Fruit fly (Drosophila melanogaster) whole organism, embryonic: ENCODE measurements around the gene CG32447.

Experiments used
- ATbp ChIP-seq: fragments of 200-800 bp; sonication (Bioruptor generic); optimal IDR thresholded peaks from 2 replicates; lab custom pipeline; 2017; ENCODE audit warnings: missing biosample characterization, mild to moderate bottlenecking, missing genetic modification characterization, missing genetic modification reagents
- CG1024 ChIP-seq: fragments of 200-800 bp; sonication (Bioruptor generic); IDR thresholded peaks from 2 replicates; pipeline ENCODE4 v1.3.6; 2022; ENCODE audit warnings: missing biosample characterization, missing genetic modification characterization
- CG10462 ChIP-seq: fragments of 200-800 bp; sonication (Bioruptor generic); optimal IDR thresholded peaks from 2 replicates; lab custom pipeline; 2016; ENCODE audit warnings: missing biosample characterization, missing genetic modification characterization
- CG11085 ChIP-seq: fragments of 200-800 bp; sonication (Bioruptor generic); IDR thresholded peaks from 2 replicates; pipeline ENCODE4 v1.3.6; 2022; ENCODE audit warnings: missing biosample characterization, missing genetic modification characterization
- CG12104 ChIP-seq: fragments of 200-800 bp; sonication (Bioruptor generic); optimal IDR thresholded peaks from 3 replicates; lab custom pipeline; 2016; ENCODE audit warnings: missing biosample characterization, missing genetic modification characterization
- CG12236 ChIP-seq: fragments of 200-800 bp; sonication (Bioruptor generic); optimal IDR thresholded peaks from 2 replicates; lab custom pipeline; 2016; ENCODE audit warnings: missing biosample characterization, missing genetic modification characterization
- CG1233 ChIP-seq: fragments of 200-800 bp; sonication (Bioruptor generic); optimal IDR thresholded peaks from 4 replicates; lab custom pipeline; 2018; ENCODE audit warnings: missing biosample characterization, mild to moderate bottlenecking, missing genetic modification characterization
- CG1603 ChIP-seq: fragments of 200-800 bp; sonication (Bioruptor generic); optimal IDR thresholded peaks from 2 replicates; lab custom pipeline; 2019; ENCODE audit warnings: missing biosample characterization, mild to moderate bottlenecking, missing genetic modification characterization, moderate library complexity
- CG17912 ChIP-seq: fragments of 200-800 bp; sonication (Bioruptor generic); optimal IDR thresholded peaks from 2 replicates; lab custom pipeline; 2018; ENCODE audit warnings: missing biosample characterization, mild to moderate bottlenecking, missing genetic modification characterization
- CG18262 ChIP-seq: fragments of 200-800 bp; optimal IDR thresholded peaks from 3 replicates; lab custom pipeline; 2019; ENCODE audit warnings: missing biosample characterization, mild to moderate bottlenecking, missing genetic modification characterization, moderate library complexity
- CG1832 ChIP-seq: fragments of 200-800 bp; sonication (Bioruptor generic); optimal IDR thresholded peaks from 2 replicates; lab custom pipeline; 2017; ENCODE audit warnings: missing biosample characterization, mild to moderate bottlenecking, missing genetic modification characterization, inconsistent platforms
- CG18619 ChIP-seq: fragments of 200-800 bp; sonication (Bioruptor generic); optimal IDR thresholded peaks from 3 replicates; lab custom pipeline; 2017; ENCODE audit warnings: missing biosample characterization, mild to moderate bottlenecking, missing genetic modification characterization
- CG2129 ChIP-seq: fragments of 200-800 bp; sonication (Bioruptor generic); IDR thresholded peaks from 2 replicates; pipeline ENCODE4 v1.3.6; 2022; ENCODE audit warnings: missing biosample characterization, missing genetic modification characterization; ENCODE audit not compliant: partially characterized antibody
- CG30403 ChIP-seq: fragments of 200-800 bp; sonication (Bioruptor generic); optimal IDR thresholded peaks from 3 replicates; lab custom pipeline; 2016; ENCODE audit warnings: missing biosample characterization, missing genetic modification characterization
- CG3838 ChIP-seq: fragments of 200-800 bp; sonication (Bioruptor generic); optimal IDR thresholded peaks from 3 replicates; lab custom pipeline; 2016; ENCODE audit warnings: missing biosample characterization, missing genetic modification characterization
- CG4617 ChIP-seq: fragments of 200-800 bp; sonication (Bioruptor generic); optimal IDR thresholded peaks from 3 replicates; lab custom pipeline; 2016; ENCODE audit warnings: missing biosample characterization, missing genetic modification characterization, borderline replicate concordance
- CG5245 ChIP-seq: fragments of 200-800 bp; sonication (Bioruptor generic); optimal IDR thresholded peaks from 3 replicates; lab custom pipeline; 2016; ENCODE audit warnings: missing biosample characterization, missing genetic modification characterization
- CG6175 ChIP-seq: fragments of 200-800 bp; sonication (Bioruptor generic); IDR thresholded peaks from 3 replicates; pipeline ENCODE4 v1.3.6; 2022; ENCODE audit warnings: missing biosample characterization, missing genetic modification characterization
- CG9609 ChIP-seq: fragments of 200-800 bp; sonication (Bioruptor generic); optimal IDR thresholded peaks from 3 replicates; lab custom pipeline; 2016; ENCODE audit warnings: missing biosample characterization, missing genetic modification characterization
- D19B ChIP-seq: fragments of 200-800 bp; sonication (Bioruptor generic); optimal IDR thresholded peaks from 2 replicates; lab custom pipeline; 2017; ENCODE audit warnings: missing biosample characterization, mild to moderate bottlenecking, missing genetic modification characterization
- Dfd ChIP-seq, 2 experiments: fragments of >200 bp; optimal IDR thresholded peaks; 2 replicates each; lab custom pipeline; 2017; ENCODE audit warnings: missing biosample characterization in 2 of 2, missing genetic modification characterization in 2 of 2
- Dip2 ChIP-seq: fragments of 200-800 bp; sonication (Bioruptor generic); IDR thresholded peaks from 2 replicates; pipeline ENCODE4 v1.3.6; 2022; ENCODE audit warnings: missing biosample characterization, missing genetic modification characterization
- Elba2 ChIP-seq: fragments of 200-800 bp; sonication (Bioruptor generic); optimal IDR thresholded peaks from 3 replicates; lab custom pipeline; 2016; ENCODE audit warnings: missing biosample characterization, missing genetic modification characterization
- Gug ChIP-seq: fragments of 200-800 bp; sonication (Bioruptor generic); IDR thresholded peaks from 4 replicates; pipeline ENCODE4 v1.3.6; 2022; ENCODE audit warnings: missing biosample characterization, missing genetic modification characterization
- HLH54F ChIP-seq: fragments of 200-800 bp; sonication (Bioruptor generic); optimal IDR thresholded peaks from 3 replicates; lab custom pipeline; 2016; ENCODE audit warnings: missing biosample characterization, missing genetic modification characterization
- Lhr ChIP-seq: fragments of 200-800 bp; sonication (Bioruptor generic); optimal IDR thresholded peaks from 3 replicates; lab custom pipeline; 2017; ENCODE audit warnings: mild to moderate bottlenecking, missing biosample characterization, missing genetic modification reagents, missing genetic modification characterization
- Mrtf ChIP-seq: fragments of 200-800 bp; sonication (Bioruptor generic); IDR thresholded peaks from 3 replicates; pipeline ENCODE4 v1.3.6; 2022; ENCODE audit warnings: missing biosample characterization, missing genetic modification characterization
- NfI ChIP-seq: fragments of 200-800 bp; sonication (Bioruptor generic); optimal IDR thresholded peaks from 3 replicates; lab custom pipeline; 2018; ENCODE audit warnings: missing biosample characterization, mild to moderate bottlenecking, missing genetic modification characterization, moderate library complexity
- PHDP ChIP-seq: fragments of 200-800 bp; sonication (Bioruptor generic); optimal IDR thresholded peaks from 3 replicates; lab custom pipeline; 2018; ENCODE audit warnings: missing biosample characterization, mild to moderate bottlenecking, missing genetic modification characterization, moderate library complexity
- Xrp1 ChIP-seq: fragments of 200-800 bp; sonication (Bioruptor generic); IDR thresholded peaks from 2 replicates; pipeline ENCODE4 v1.3.6; 2022; ENCODE audit warnings: missing biosample characterization, missing genetic modification characterization
- al ChIP-seq: fragments of 200-800 bp; sonication (Bioruptor generic); IDR thresholded peaks from 2 replicates; pipeline ENCODE4 v1.3.6; 2022; ENCODE audit warnings: missing biosample characterization, missing genetic modification characterization
- bowl ChIP-seq: fragments of 200-800 bp; sonication (Bioruptor generic); IDR thresholded peaks from 2 replicates; pipeline ENCODE4 v1.3.6; 2022; ENCODE audit warnings: missing biosample characterization, missing genetic modification characterization
- btn ChIP-seq: fragments of 200-800 bp; sonication (Bioruptor generic); optimal IDR thresholded peaks from 2 replicates; lab custom pipeline; 2016; ENCODE audit warnings: missing biosample characterization, missing genetic modification characterization
- cas ChIP-seq: fragments of 200-800 bp; sonication (Bioruptor generic); IDR thresholded peaks from 2 replicates; pipeline ENCODE4 v1.3.6; 2022; ENCODE audit warnings: missing biosample characterization, missing genetic modification characterization
- caup ChIP-seq: fragments of 200-800 bp; sonication (Bioruptor generic); optimal IDR thresholded peaks from 3 replicates; lab custom pipeline; 2017; ENCODE audit warnings: missing biosample characterization, mild to moderate bottlenecking, missing genetic modification characterization, moderate library complexity; ENCODE audit not compliant: severe bottlenecking
- croc ChIP-seq: fragments of 200-800 bp; sonication (Bioruptor generic); conservative IDR thresholded peaks from 3 replicates; pipeline ENCODE4 v1.3.6; 2022; ENCODE audit warnings: missing biosample characterization, missing genetic modification characterization
- crp ChIP-seq, 2 experiments: fragments of 200-800 bp; sonication (Bioruptor generic); optimal IDR thresholded peaks; 2 replicates in 1 of 2; 3 replicates in 1 of 2; lab custom pipeline; 2017; ENCODE audit warnings: missing biosample characterization in 2 of 2, missing genetic modification characterization in 2 of 2, mild to moderate bottlenecking in 1 of 2, moderate library complexity in 1 of 2
- gem ChIP-seq: fragments of 200-800 bp; sonication (Bioruptor generic); optimal IDR thresholded peaks from 2 replicates; lab custom pipeline; 2019; ENCODE audit warnings: missing biosample characterization, mild to moderate bottlenecking, missing genetic modification characterization, moderate library complexity
- lov ChIP-seq, 2 experiments: fragments of 200-800 bp in 1 of 2; fragments of >200 bp in 1 of 2; sonication (Bioruptor generic) in 1 of 2; IDR thresholded peaks in 1 of 2; optimal IDR thresholded peaks in 1 of 2; 2 replicates in 1 of 2; 3 replicates in 1 of 2; pipeline versions ENCODE4 v1.3.6 to Lab custom; 2017 to 2022; ENCODE audit warnings: missing biosample characterization in 1 of 2, missing genetic modification characterization in 1 of 2
- p53 ChIP-seq: fragments of 200-800 bp; sonication (Bioruptor generic); optimal IDR thresholded peaks from 2 replicates; lab custom pipeline; 2016; ENCODE audit warnings: missing biosample characterization, missing genetic modification characterization
- pfk ChIP-seq: fragments of 200-800 bp; sonication (Bioruptor generic); optimal IDR thresholded peaks from 2 replicates; lab custom pipeline; 2018; ENCODE audit warnings: missing biosample characterization, mild to moderate bottlenecking, missing genetic modification characterization, moderate library complexity
- seq ChIP-seq: fragments of 200-800 bp; sonication (Bioruptor generic); IDR thresholded peaks from 2 replicates; pipeline ENCODE4 v1.3.6; 2022; ENCODE audit warnings: missing biosample characterization, missing genetic modification characterization
- slp2 ChIP-seq: fragments of 200-800 bp; sonication (Bioruptor generic); optimal IDR thresholded peaks from 2 replicates; lab custom pipeline; 2016; ENCODE audit warnings: missing biosample characterization, missing genetic modification characterization
- so ChIP-seq: fragments of 200-800 bp; sonication (Bioruptor generic); IDR thresholded peaks from 3 replicates; pipeline ENCODE4 v1.3.6; 2022; ENCODE audit warnings: missing biosample characterization, missing genetic modification characterization
- stwl ChIP-seq: fragments of 200-800 bp; sonication (Bioruptor generic); optimal IDR thresholded peaks from 3 replicates; lab custom pipeline; 2018; ENCODE audit warnings: missing biosample characterization, mild to moderate bottlenecking, missing genetic modification characterization, moderate library complexity
- twi ChIP-seq: fragments of 200-800 bp; optimal IDR thresholded peaks from 2 replicates; lab custom pipeline; 2019; ENCODE audit warnings: missing biosample characterization, mild to moderate bottlenecking, missing genetic modification characterization, moderate library complexity
- vfl ChIP-seq: fragments of 200-800 bp; sonication (Bioruptor generic); optimal IDR thresholded peaks from 2 replicates; lab custom pipeline; 2016; ENCODE audit warnings: missing biosample characterization, missing genetic modification characterization
- zen ChIP-seq: fragments of 200-800 bp; sonication (Bioruptor generic); optimal IDR thresholded peaks from 3 replicates; lab custom pipeline; 2018; ENCODE audit warnings: missing biosample characterization, mild to moderate bottlenecking, missing genetic modification characterization, moderate library complexity

Gene CG32447

DNA sequence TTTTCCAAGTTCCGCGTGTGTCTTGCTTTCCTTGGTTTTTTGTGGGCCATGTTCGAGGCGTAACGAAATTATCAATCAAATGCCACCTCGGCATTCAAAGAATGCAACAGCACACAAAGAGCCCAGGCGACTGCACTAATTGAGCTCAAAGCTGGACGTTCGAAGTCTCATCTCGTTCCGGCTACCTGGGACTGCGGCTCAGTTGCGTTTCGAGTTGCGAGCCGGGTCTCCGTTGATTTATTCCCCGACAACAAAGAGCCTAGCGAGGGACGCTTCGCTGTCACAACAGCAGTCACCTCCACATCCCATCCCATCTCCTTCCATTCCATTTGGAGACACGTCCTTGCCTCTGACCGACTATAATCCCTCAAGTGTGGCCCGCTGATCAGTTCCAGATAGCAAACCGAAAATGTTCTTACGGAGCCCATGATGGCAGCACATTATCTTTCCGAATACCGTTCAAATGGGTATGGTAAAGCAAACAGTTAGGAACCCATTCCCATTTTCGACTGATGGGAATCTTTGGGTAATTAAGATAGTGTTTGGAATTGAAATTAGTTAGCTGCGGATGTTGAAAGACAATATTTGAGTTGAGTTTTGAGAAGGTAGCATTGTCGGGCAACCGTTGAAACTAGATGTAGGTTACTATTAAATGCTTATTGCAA, 63.1 kb downstream of the CG32447 start (continued):
- TF ChIP-seq CG5245 (GFP tag; lab: Kevin White, UChicago): no peak
- TF ChIP-seq zen (tag; lab: Kevin White, UChicago): peak; percentile 43
- peak; percentile 51 for TF ChIP-seq pfk (GFP tag; lab: Kevin White, UChicago)
- TF ChIP-seq stwl (tag; lab: Kevin White, UChicago): no peak
- TF ChIP-seq Mrtf (GFP tag; lab: Robert Waterston, UW): no peak
- TF ChIP-seq CG1832 (GFP tag; lab: Kevin White, UChicago): no peak
- 0 out of 2 replicates have a peak, but pooled peaks have one; percentile 8 for TF ChIP-seq al (GFP tag; lab: Robert Waterston, UW)
- TF ChIP-seq CG17912 (GFP tag; lab: Kevin White, UChicago): no peak
- TF ChIP-seq Xrp1 (GFP tag; lab: Robert Waterston, UW): no peak
- no peak for TF ChIP-seq twi (tag; lab: Kevin White, UChicago)
- no peak for TF ChIP-seq CG1024

DNA sequence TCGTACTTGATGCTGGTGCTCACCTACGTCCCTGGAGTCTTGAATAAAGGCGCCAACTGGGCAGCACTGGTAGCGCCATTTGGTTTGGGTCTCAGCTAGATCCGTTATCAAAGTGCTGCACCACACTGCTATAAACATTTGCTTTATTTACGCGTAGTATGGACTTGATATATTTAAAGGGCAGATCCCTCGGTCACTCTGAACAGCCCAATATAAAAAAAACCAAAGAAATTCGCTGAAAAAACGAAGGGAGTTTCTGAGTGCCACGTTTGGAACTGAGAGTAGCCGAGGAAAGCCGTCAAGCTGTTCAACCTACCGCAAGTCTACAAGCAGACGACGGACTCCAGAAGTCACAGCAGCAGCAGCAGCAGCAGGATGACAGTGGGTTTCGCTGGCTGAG, 65.3 kb downstream of the CG32447 start, which contains the start of gene Atox1:
Gene Atox1 (plus strand): TSS at position 181 of the 400 bp plus-strand sequence.
- TF ChIP-seq CG11085 (GFP tag; lab: Robert Waterston, UW): no peak
- TF ChIP-seq CG1603 (tag; lab: Kevin White, UChicago): peak; percentile 83
- no peak for TF ChIP-seq Dip2 (GFP tag; lab: Robert Waterston, UW)
- TF ChIP-seq PHDP (tag; lab: Kevin White, UChicago): peak; percentile 29
- TF ChIP-seq D19B: no peak
- TF ChIP-seq croc (GFP tag; lab: Robert Waterston, UW): no peak
- peak; percentile 73 for TF ChIP-seq CG4617
- TF ChIP-seq Gug (GFP tag; lab: Robert Waterston, UW): peak; percentile 31; the same call in 1 of the 4 replicates
- TF ChIP-seq CG1233 (GFP tag; lab: Kevin White, UChicago): peak; percentile 42
- peak; percentile 43 for TF ChIP-seq p53 (GFP tag; lab: Kevin White, UChicago)
- no peak for TF ChIP-seq HLH54F (GFP tag; lab: Kevin White, UChicago)
- no peak for TF ChIP-seq CG12236 (GFP tag; lab: Kevin White, UChicago)
- no peak for TF ChIP-seq Dfd (GFP tag; optimal IDR thresholded peaks at IDR 0.05; lab: Kevin White, UChicago)
- no peak for TF ChIP-seq lov (optimal IDR thresholded peaks at IDR 0.05; lab: Kevin White, UChicago)
- TF ChIP-seq lov (GFP tag; IDR thresholded peaks at IDR 0.05; lab: Robert Waterston, UW): 0 out of 3 replicates have a peak, but pooled peaks have one; percentile 25
- TF ChIP-seq slp2: peak; percentile 17
- peak; percentile 5 for TF ChIP-seq CG30403 (GFP tag; lab: Kevin White, UChicago)
- peak; percentile 97 for TF ChIP-seq Lhr
- TF ChIP-seq ATbp (GFP tag; lab: Kevin White, UChicago): no peak
- TF ChIP-seq bowl (GFP tag; lab: Robert Waterston, UW): no peak
- no peak for TF ChIP-seq caup (GFP tag; lab: Kevin White, UChicago)
- peak; percentile 7 for TF ChIP-seq CG9609 (GFP tag; lab: Kevin White, UChicago)
- no peak for TF ChIP-seq seq (GFP tag; lab: Robert Waterston, UW)
- no peak for TF ChIP-seq CG3838 (GFP tag; lab: Kevin White, UChicago)
- TF ChIP-seq vfl (GFP tag; lab: Kevin White, UChicago): no peak
- no peak for TF ChIP-seq CG18262 (tag; lab: Kevin White, UChicago)
- TF ChIP-seq btn (GFP tag; lab: Kevin White, UChicago): no peak
- no peak for TF ChIP-seq gem (tag; lab: Kevin White, UChicago)
- peak; percentile 38 for TF ChIP-seq CG18619 (GFP tag; lab: Kevin White, UChicago)
- TF ChIP-seq CG12104 (GFP tag; lab: Kevin White, UChicago): peak; percentile 3
- 0 out of 3 replicates have a peak, but pooled peaks have one; percentile 17 for TF ChIP-seq CG6175 (GFP tag; lab: Robert Waterston, UW)
- no peak for TF ChIP-seq so (GFP tag; lab: Robert Waterston, UW)
- TF ChIP-seq Elba2 (GFP tag; lab: Kevin White, UChicago): no peak
- peak; percentile 20; the same call in 1 of the 2 replicates for TF ChIP-seq cas
- TF ChIP-seq NfI (GFP tag; lab: Kevin White, UChicago): peak; percentile 60
- no peak for TF ChIP-seq CG2129 (GFP tag; lab: Robert Waterston, UW)
- TF ChIP-seq crp (GFP tag; optimal IDR thresholded peaks at IDR 0.05; lab: Kevin White, UChicago): no peak
- no peak for TF ChIP-seq CG10462
